Fruit fly (Drosophila melanogaster): Measurements from ENCODE around the gene mew.

mew gene

dm6 chrX:13287854-13288376, 29.6 kb upstream of the mew start, which contains the start of gene Remo (continued):
- TF ChIP-seq danr (GFP tag; IDR thresholded peaks at IDR 0.05) (no peak), az2 (GFP tag; optimal IDR thresholded peaks at IDR 0.05) (no peak), Meics (GFP tag; optimal IDR thresholded peaks at IDR 0.05) (no peak), CG12391 (tag; optimal IDR thresholded peaks at IDR 0.05) (no peak), CG31224 (GFP tag; IDR thresholded peaks at IDR 0.05) (no peak), fu2 (GFP tag; optimal IDR thresholded peaks at IDR 0.05) (no peak), CG4404 (GFP tag; IDR thresholded peaks at IDR 0.05) (no peak), Dll (GFP tag; IDR thresholded peaks at IDR 0.05; ENCODE audit: partially characterized antibody) (peak; percentile 66), cg (GFP tag; optimal IDR thresholded peaks at IDR 0.05) (no peak), CG8089 (GFP tag; optimal IDR thresholded peaks at IDR 0.05) (no peak), wor (GFP tag; IDR thresholded peaks at IDR 0.05) (no peak), Hr3 (GFP tag; optimal IDR thresholded peaks at IDR 0.05) (no peak), pros (GFP tag; optimal IDR thresholded peaks at IDR 0.05) (no peak), Ada2b (GFP tag; IDR thresholded peaks at IDR 0.05) (no peak), tin (GFP tag; optimal IDR thresholded peaks at IDR 0.05) (no peak), ham (GFP tag; IDR thresholded peaks at IDR 0.05) (no peak), gsb-n (tag; optimal IDR thresholded peaks at IDR 0.05) (no peak), CG10565 (GFP tag; optimal IDR thresholded peaks at IDR 0.05) (no peak), caup (GFP tag; optimal IDR thresholded peaks at IDR 0.05; ENCODE audit: severe bottlenecking) (no peak), nom (GFP tag; optimal IDR thresholded peaks at IDR 0.05) (peak; percentile 61), CG15514 (GFP tag; optimal IDR thresholded peaks at IDR 0.05) (peak; percentile 58), Chrac-16 (GFP tag; optimal IDR thresholded peaks at IDR 0.05) (no peak), ftz-f1 (GFP tag; optimal IDR thresholded peaks at IDR 0.05) (no peak), h (optimal IDR thresholded peaks at IDR 0.05) (no peak), CG17912 (GFP tag; optimal IDR thresholded peaks at IDR 0.05) (no peak), pum (GFP tag; optimal IDR thresholded peaks at IDR 0.05) (no peak), crp (GFP tag; optimal IDR thresholded peaks at IDR 0.05) (no peak), CG6175 (GFP tag; IDR thresholded peaks at IDR 0.05) (no peak), rib (GFP tag; IDR thresholded peaks at IDR 0.05) (no peak), CG12104 (GFP tag; optimal IDR thresholded peaks at IDR 0.05) (no peak), sima (GFP tag; optimal IDR thresholded peaks at IDR 0.05) (no peak), CG13123 (GFP tag; optimal IDR thresholded peaks at IDR 0.05) (no peak), E2f1 (GFP tag; IDR thresholded peaks at IDR 0.05) (no peak), CG7745 (tag; optimal IDR thresholded peaks at IDR 0.05) (no peak), dan (GFP tag; IDR thresholded peaks at IDR 0.05) (no peak), CG6791 (GFP tag; IDR thresholded peaks at IDR 0.05; ENCODE audit: partially characterized antibody) (peak; percentile 61; the same call in 1 of the 3 replicates), HmgD (GFP tag; optimal IDR thresholded peaks at IDR 0.05) (peak; percentile 4), br (optimal IDR thresholded peaks at IDR 0.05) (no peak), Hmr (GFP tag; optimal IDR thresholded peaks at IDR 0.05) (no peak), btn (GFP tag; optimal IDR thresholded peaks at IDR 0.05) (no peak), CG11504 (tag; optimal IDR thresholded peaks at IDR 0.05) (no peak), Drgx (GFP tag; IDR thresholded peaks at IDR 0.05) (no peak), peb (GFP tag; IDR thresholded peaks at IDR 0.05) (no peak), CG15011 (GFP tag; optimal IDR thresholded peaks at IDR 0.05) (no peak), zen2 (GFP tag; IDR thresholded peaks at IDR 0.05; ENCODE audit: partially characterized antibody) (0 out of 3 replicates have a peak, but pooled peaks have one; percentile 7), CG14014 (GFP tag; IDR thresholded peaks at IDR 0.05) (no peak), CG8281 (tag; optimal IDR thresholded peaks at IDR 0.05) (no peak), ab (GFP tag; optimal IDR thresholded peaks at IDR 0.05) (no peak), ase (GFP tag; IDR thresholded peaks at IDR 0.05) (no peak), CG10366 (GFP tag; IDR thresholded peaks at IDR 0.05) (no peak), salm (tag; optimal IDR thresholded peaks at IDR 0.05) (no peak), ci (GFP tag; IDR thresholded peaks at IDR 0.05) (0 out of 3 replicates have a peak, but pooled peaks have one; percentile 33)
